Worm (Caenorhabditis elegans): ENCODE data around the gene latd-1.

latd-1 gene

DNA sequence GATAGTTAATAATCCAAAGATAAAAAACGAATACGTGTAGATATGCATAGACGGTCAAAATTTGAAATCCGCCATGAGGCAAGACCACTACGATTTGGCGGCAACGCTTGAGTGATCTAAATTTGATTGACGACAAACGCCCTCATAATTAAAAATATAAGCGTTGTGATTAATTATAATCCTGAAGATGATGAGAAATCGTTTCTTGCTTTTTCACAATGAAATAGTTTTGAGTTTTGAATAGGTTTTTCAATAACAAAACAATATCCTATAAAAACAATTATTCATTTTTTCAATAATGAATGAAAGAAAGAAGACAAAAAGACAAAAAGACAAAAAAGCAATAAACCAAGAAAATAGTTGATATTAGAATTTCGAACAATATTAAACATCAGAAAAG, 50.2 kb downstream of the latd-1 start, which contains the start of gene C54D2.6:
Gene C54D2.6, minus strand, starts transcription at position 101 of the 400 bp plus-strand sequence.
- TF ChIP-seq unc-120 (tag; optimal IDR thresholded peaks at IDR 0.05; ENCODE audit: poor library complexity, severe bottlenecking) = no peak
